Fruit fly (Drosophila melanogaster): ENCODE measurements around the gene CG9948.
A peak's percentile ranks its signal among the peaks of the same experiment; 100 is the strongest.

Gene CG9948

DNA sequence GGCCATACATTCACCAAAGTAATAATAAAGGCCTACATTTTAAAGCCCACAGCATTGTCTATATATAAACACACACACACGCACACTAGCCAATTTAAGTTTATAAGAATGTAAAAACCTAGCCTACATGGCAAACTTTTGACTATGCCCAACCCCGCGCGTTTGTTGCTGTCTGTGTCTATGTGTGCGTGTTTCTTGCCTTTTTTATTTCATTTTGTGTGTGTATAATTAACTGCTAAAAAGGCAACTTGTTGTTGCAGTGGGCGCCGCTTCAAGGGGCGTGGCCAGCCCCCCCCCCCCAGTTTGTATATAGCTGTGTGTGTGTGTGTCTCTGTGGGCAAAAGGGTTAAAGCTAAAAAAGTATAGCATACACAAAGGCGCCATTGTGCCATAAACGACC lies 10.4 kb upstream of the CG9948 start:
- no peak for TF ChIP-seq Clk (GFP tag; optimal IDR thresholded peaks at IDR 0.05)
- no peak for TF ChIP-seq CG11617 (GFP tag; optimal IDR thresholded peaks at IDR 0.05)
- no peak for TF ChIP-seq bab1 (GFP tag; optimal IDR thresholded peaks at IDR 0.05)
- TF ChIP-seq Mnt (GFP tag; optimal IDR thresholded peaks at IDR 0.05), result no peak
- no peak for TF ChIP-seq CG12768 (GFP tag; optimal IDR thresholded peaks at IDR 0.05)
- TF ChIP-seq CG1620 (GFP tag; optimal IDR thresholded peaks at IDR 0.05), result no peak
- no peak for TF ChIP-seq CG7045 (GFP tag; optimal IDR thresholded peaks at IDR 0.05)
- TF ChIP-seq tj (GFP tag; optimal IDR thresholded peaks at IDR 0.05), result no peak
- no peak for TF ChIP-seq CG33017 (tag; optimal IDR thresholded peaks at IDR 0.05)
- TF ChIP-seq cnc (optimal IDR thresholded peaks at IDR 0.05), result no peak
- TF ChIP-seq cic (GFP tag; optimal IDR thresholded peaks at IDR 0.05), result no peak
- TF ChIP-seq CG5204 (GFP tag; optimal IDR thresholded peaks at IDR 0.05), result no peak
- no peak for TF ChIP-seq Crg-1 (GFP tag; optimal IDR thresholded peaks at IDR 0.05)
- TF ChIP-seq CG14711 (tag; optimal IDR thresholded peaks at IDR 0.05), result no peak
- no peak for TF ChIP-seq toe (GFP tag; optimal IDR thresholded peaks at IDR 0.05)
- TF ChIP-seq pad (GFP tag; optimal IDR thresholded peaks at IDR 0.05), result no peak
- no peak for TF ChIP-seq kay (GFP tag; ENCODE audit: borderline replicate concordance)
- no peak for TF ChIP-seq ovo (GFP tag; optimal IDR thresholded peaks at IDR 0.05)
- TF ChIP-seq Hr96 (GFP tag; optimal IDR thresholded peaks at IDR 0.05), result no peak

DNA sequence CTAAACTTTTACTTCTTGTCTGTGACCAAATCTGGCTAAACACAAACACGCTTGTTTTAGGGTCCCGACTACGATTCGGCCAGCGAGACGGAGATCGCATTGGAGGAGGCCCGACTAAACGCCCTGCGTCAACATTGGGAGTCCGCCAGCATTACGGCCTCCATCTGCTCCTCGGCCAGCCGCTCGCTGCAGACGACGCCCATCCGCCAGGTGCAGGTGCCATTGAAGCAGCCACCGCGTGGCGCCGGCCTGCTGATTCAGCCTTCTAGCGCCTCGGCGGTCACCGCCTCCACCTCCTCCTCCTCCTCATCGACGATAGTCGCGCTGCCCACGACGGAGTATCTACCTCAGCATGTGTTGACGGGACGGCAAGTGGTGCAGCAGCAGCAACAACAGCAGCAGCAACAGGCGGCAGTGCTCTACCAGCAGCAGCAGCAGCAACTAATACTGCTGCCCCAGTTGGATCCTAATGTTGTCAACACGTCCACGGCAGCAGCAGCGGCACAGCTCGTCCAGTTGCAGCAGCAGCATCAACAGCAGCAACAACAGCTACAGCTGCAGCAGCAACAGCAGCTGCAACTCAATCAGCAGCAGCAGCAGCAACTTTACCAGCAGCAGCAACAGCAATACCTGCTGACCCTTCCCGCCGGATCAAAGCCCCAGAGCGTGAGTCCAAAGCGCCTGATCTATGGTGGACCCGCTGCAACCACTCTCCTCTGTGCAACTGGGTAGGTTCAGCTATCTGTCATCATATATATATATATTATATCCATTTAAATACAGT lies 8.4 kb upstream of the CG9948 start:
- TF ChIP-seq CG7101 (tag; optimal IDR thresholded peaks at IDR 0.05) (no peak), bab1 (GFP tag; optimal IDR thresholded peaks at IDR 0.05) (no peak), pad (GFP tag; optimal IDR thresholded peaks at IDR 0.05) (no peak)

DNA sequence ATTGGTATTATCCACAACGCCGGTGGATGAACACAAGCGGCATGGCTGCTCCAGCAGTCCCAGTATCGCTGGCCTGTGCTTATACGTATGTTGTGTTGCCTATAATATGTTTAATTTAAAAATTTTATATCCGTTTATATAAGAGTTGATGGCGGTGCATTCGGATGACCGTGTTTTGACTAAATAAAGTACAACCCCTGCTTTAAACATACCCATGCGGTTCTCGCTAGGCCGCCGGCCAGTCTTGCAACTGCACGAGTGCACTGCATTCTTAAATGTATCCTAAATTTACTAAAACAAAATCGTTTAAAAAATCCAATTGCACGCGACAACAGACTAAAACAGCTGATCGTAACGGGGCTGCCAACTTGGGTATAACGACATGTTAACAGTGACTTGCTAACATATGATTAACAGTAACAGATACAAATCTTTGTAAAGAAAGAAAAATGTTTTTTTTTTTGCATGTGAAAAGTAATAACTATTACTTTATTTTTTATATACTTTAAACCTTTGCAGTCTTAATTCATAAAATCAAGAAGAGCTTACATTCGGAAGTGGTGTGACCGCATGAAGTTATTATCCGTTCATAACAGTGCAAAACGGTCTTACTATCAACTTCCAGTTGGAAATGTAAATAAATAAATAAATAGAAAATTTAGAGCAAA lies 2.1 kb downstream of the CG9948 start, which contains the start of the genes Uqcc1 and Surf1:
Gene Uqcc1 (minus strand): TSS at position 356 of the 668 bp plus-strand sequence.
Gene Surf1 (plus strand): TSS at position 594 of the 668 bp plus-strand sequence.
- peak; percentile 26 for TF ChIP-seq bab1 (GFP tag; optimal IDR thresholded peaks at IDR 0.05)
- peak; percentile 32 for TF ChIP-seq Mnt (GFP tag; optimal IDR thresholded peaks at IDR 0.05)
- TF ChIP-seq Crg-1 (GFP tag; optimal IDR thresholded peaks at IDR 0.05), result no peak
- TF ChIP-seq CG12768 (GFP tag; optimal IDR thresholded peaks at IDR 0.05), result no peak
- no peak for TF ChIP-seq Clk (GFP tag; optimal IDR thresholded peaks at IDR 0.05)
- no peak for TF ChIP-seq CG7045 (GFP tag; optimal IDR thresholded peaks at IDR 0.05)
- peak; percentile 10 for TF ChIP-seq CG14711 (tag; optimal IDR thresholded peaks at IDR 0.05)
- TF ChIP-seq kay (GFP tag; ENCODE audit: borderline replicate concordance), result peak; percentile 75
- TF ChIP-seq ovo (GFP tag; optimal IDR thresholded peaks at IDR 0.05), result peak; percentile 3

DNA sequence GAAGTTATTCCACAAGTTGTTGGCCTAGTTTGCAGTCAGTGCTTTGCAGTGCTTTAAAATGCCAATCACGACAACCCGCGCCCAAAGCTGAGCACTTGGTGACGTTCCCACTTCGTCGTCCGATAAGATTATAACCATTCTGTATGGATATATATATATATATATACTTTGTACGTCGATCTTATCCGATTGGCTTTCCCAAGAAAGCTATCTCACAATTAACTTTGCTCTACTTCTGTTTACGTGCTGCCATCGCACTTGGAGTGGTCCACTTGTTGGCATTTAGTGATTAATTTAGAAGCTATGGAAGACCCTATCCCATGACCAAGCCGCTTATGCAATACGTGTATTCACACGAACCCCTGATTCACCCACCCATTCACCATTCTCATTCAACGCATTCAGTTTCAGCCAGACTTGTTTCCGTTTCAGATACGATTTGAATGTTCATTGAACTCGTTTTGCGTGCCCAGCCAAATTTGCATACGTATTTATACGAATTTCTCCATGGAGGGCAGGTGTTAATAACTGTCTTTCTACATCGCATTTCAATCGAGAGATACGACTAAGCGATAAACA lies 6.3 kb downstream of the CG9948 start:
- TF ChIP-seq kay (GFP tag; ENCODE audit: borderline replicate concordance) (peak; percentile 89), cic (GFP tag; optimal IDR thresholded peaks at IDR 0.05) (peak; percentile 31), CG12768 (GFP tag; optimal IDR thresholded peaks at IDR 0.05) (no peak)

DNA sequence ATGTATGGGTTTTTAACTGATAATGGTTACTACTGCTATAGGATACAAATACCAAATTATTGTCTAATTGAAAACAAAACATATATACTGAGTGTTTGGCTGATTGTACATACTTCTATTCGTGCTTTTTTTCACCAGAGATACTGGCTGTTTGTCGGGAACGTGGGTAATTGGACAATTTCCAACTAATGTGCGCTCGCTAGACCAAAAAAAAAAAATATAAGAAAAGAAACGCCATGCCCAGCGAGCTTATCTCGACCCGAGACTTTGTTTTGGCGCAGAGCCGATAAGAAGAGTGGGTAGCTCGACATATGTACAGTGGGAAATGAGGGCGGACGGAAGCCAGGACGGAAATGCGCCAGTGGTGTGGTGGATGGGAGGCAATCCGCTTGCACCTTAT lies 7.4 kb downstream of the CG9948 start:
- TF ChIP-seq Clk (GFP tag; optimal IDR thresholded peaks at IDR 0.05) (no peak), Mnt (GFP tag; optimal IDR thresholded peaks at IDR 0.05) (peak; percentile 18), cic (GFP tag; optimal IDR thresholded peaks at IDR 0.05) (peak; percentile 18)

DNA sequence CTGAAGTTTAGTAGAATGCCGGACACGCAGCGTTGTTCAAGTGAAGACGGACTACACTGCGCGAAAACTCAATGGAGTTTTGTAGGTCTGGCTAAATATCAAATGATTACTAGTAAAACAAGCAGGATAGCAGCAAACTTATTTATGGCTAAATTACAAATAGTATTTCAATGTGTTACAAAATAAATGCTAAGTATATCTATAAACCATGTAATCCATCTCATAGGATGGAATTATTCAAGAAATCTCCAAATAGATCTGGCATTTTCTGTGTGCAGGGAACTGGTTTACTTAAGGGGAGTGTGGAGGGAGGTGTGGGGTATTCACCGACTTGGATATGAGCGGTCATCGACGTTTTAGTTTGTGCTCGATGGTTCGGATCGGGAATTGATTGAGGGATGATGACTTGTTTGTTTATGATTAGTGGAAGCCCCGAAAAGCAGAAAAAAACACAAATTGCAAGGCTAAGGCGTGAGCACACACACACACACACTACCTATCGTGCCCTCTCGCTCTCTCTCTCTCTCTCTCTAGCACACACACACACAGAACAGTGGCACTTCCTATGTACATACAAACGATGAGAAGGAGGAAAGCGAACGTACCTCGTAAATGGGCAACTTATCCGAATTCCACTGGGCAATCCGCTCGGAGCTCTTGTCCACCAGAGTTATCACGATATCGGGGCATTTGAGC lies 8.1 kb downstream of the CG9948 start:
- TF ChIP-seq toe (GFP tag; optimal IDR thresholded peaks at IDR 0.05) (no peak), CG7101 (tag; optimal IDR thresholded peaks at IDR 0.05) (no peak), Hr96 (GFP tag; optimal IDR thresholded peaks at IDR 0.05) (no peak), Crg-1 (GFP tag; optimal IDR thresholded peaks at IDR 0.05) (no peak), CG5204 (GFP tag; optimal IDR thresholded peaks at IDR 0.05) (no peak), kay (GFP tag; ENCODE audit: borderline replicate concordance) (no peak)

All from whole organism, adult.